Fruit fly (Drosophila melanogaster) whole organism, wandering third instar larva: ENCODE measurements around the gene Ip259.

Experiments
- Dif ChIP-seq: fragments of 200-275, 200-300 bp; sonication (Bioruptor generic); optimal IDR thresholded peaks from 2 replicates; lab custom pipeline; 2018; ENCODE audit warnings: missing biosample characterization, missing genetic modification characterization; ENCODE audit not compliant: partially characterized antibody
- Rel ChIP-seq, 2 experiments: fragments of 200-800 bp; sonication (Bioruptor generic) in 1 of 2; optimal IDR thresholded peaks; 2 replicates in 1 of 2; 3 replicates in 1 of 2; lab custom pipeline; 2016 to 2019; ENCODE audit warnings: mild to moderate bottlenecking in 2 of 2, missing biosample characterization in 2 of 2, missing genetic modification characterization in 2 of 2, moderate library complexity in 1 of 2
- dmrt93B ChIP-seq: fragments of 200-800 bp; sonication (Bioruptor generic); optimal IDR thresholded peaks from 2 replicates; lab custom pipeline; 2018; ENCODE audit warnings: missing biosample characterization, mild to moderate bottlenecking, missing genetic modification characterization
- fru ChIP-seq: fragments of 200-800 bp; sonication (Bioruptor generic); optimal IDR thresholded peaks from 3 replicates; lab custom pipeline; 2016; ENCODE audit warnings: missing biosample characterization, mild to moderate bottlenecking, missing genetic modification characterization
- h ChIP-seq: fragments of 200-800 bp; sonication (Bioruptor generic); optimal IDR thresholded peaks from 3 replicates; lab custom pipeline; 2016; ENCODE audit warnings: missing biosample characterization, mild to moderate bottlenecking, missing genetic modification characterization
- pan ChIP-seq: fragments of >200 bp; optimal IDR thresholded peaks from 2 replicates; lab custom pipeline; 2017
- woc ChIP-seq: sonication (Bioruptor generic); optimal IDR thresholded peaks from 2 replicates; lab custom pipeline; 2016; ENCODE audit warnings: missing biosample characterization, mild to moderate bottlenecking, missing genetic modification characterization

dm6 chr2L:10455944-10456520 is 47.9 kb downstream of the Ip259 start:
- no peak for TF ChIP-seq Rel (GFP tag; optimal IDR thresholded peaks at IDR 0.05; lab: Kevin White, UChicago)
- no peak for TF ChIP-seq Rel (tag; optimal IDR thresholded peaks at IDR 0.05; lab: Kevin White, UChicago)
- no peak for TF ChIP-seq fru
- TF ChIP-seq dmrt93B (GFP tag; lab: Kevin White, UChicago) = no peak
- TF ChIP-seq woc (GFP tag; lab: Kevin White, UChicago) = no peak
- TF ChIP-seq pan (lab: Kevin White, UChicago) = no peak
- no peak for TF ChIP-seq h (GFP tag; lab: Kevin White, UChicago)
- TF ChIP-seq Dif (GFP tag; lab: Kevin White, UChicago) = no peak
